Worm (Caenorhabditis elegans) whole organism, dauer: ENCODE measurements around the gene C50E10.1.

Experiments used
- unc-62 ChIP-seq: sonication (generic microtip); optimal IDR thresholded peaks from 2 replicates; lab custom pipeline; 2017; ENCODE audit warnings: missing biosample characterization, missing genetic modification reagents, missing genetic modification characterization

C50E10.1 gene

DNA sequence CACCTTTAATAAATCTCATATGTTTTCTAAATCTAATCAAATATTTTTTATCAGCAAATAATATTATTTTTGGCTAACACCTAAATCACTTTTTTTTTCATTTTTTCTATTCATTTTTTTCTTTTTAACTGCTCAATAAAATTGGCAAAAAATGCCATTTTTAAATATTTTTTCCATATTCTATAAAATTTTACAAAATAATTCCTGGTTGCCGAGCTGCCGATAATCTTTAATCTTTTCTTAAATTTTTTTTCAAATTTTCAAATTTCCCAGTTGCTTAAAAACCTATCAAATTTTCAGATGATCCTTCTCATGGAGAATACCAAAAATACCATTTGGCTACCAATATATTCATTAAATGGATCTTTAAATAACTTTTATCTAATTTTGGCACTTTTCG, 9.3 kb upstream of the C50E10.1 start, which contains the start of gene sre-51:
Gene sre-51, plus strand, starts transcription at position 301 of the 400 bp plus-strand sequence.
- TF ChIP-seq unc-62 (GFP tag; lab: Kevin White, UChicago): no peak

DNA sequence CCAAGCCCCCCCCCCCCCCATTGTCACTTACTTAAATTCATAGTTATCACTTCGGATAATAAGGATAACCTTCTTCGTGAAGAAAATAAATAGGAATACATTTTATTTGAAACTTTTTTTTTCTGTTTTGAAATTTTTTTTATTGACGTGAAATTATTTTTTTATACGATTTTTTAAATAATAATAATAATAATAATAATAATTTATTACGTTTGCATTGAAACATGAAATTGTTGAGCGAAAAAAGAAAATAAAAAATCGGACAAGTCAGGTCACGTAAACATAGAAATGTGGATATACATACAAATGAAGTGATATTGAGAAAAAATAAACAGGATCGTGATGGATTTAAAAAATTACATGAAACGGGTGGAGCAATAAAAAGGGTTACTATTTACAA, 7.4 kb upstream of the C50E10.1 start, which contains the start of gene C50E10.2:
Gene C50E10.2, minus strand, starts transcription at position 101 of the 400 bp plus-strand sequence.
- TF ChIP-seq unc-62 (GFP tag; lab: Kevin White, UChicago): no peak

DNA sequence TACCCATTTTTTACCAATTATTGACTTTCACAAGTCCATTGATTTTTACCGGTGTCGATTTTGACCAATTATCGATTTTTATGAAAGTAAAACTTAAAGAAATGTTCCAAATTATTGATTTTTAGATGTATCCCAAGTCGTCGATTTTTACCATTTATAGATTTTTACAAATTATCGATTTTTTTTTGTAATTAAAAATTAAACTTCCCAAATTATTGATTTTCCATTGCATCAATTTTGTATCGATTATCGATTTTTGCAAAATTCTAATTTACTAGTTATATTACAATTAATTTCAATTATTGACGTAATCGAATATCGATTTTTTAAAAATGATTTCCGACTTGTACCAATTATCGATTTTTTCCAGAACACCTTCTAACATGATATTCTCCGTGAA, 888 bp upstream of the C50E10.1 start, which contains the start of gene sre-50:
Gene sre-50, plus strand, starts transcription at position 384 of the 400 bp plus-strand sequence.
- no peak for TF ChIP-seq unc-62 (GFP tag; lab: Kevin White, UChicago)

- TF ChIP-seq unc-62 (GFP tag; lab: Kevin White, UChicago): no peak
Observed at ce11 chrII:12301233-12301632, 1.0 kb downstream of the C50E10.1 start.

- TF ChIP-seq unc-62 (GFP tag; lab: Kevin White, UChicago): no peak
Observed at ce11 chrII:12300680-12301079, 1.6 kb downstream of the C50E10.1 start.

ce11 chrII:12296591-12296990, 5.7 kb downstream of the C50E10.1 start:
- TF ChIP-seq unc-62 (GFP tag; lab: Kevin White, UChicago): no peak

ce11 chrII:12289085-12289484, 13.2 kb downstream of the C50E10.1 start, which contains the start of gene Y57A10A.31:
TSS of gene Y57A10A.31 (plus strand) at chrII:12289385.
- TF ChIP-seq unc-62 (GFP tag; lab: Kevin White, UChicago): no peak

DNA sequence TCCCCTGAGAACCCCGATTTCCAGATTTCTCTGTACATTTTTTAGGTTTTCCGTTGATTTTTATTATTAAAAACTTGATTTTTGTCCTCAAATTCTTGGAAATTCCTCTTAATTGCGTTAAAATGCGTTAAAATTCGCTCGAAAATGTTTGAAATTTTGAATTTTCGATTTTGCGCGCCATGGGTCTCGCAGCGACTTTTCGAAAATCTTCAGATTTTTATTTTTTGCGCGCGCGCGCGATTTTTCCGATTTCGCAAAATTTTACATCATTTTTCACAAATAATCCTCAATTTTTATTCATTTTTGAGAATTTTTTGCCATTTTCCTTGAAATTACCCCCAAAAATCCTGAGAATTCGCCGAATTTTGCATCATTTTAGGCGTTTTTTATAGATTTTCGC, 18.2 kb downstream of the C50E10.1 start:
- no peak for TF ChIP-seq unc-62 (GFP tag; lab: Kevin White, UChicago)

- no peak for TF ChIP-seq unc-62 (GFP tag; lab: Kevin White, UChicago)
Observed at ce11 chrII:12280360-12280759, 21.9 kb downstream of the C50E10.1 start, which contains the start of gene ife-5. TSS of gene ife-5 (plus strand) at chrII:12280660.

ce11 chrII:12279259-12279658, 23.0 kb downstream of the C50E10.1 start, which contains the start of the genes tric-1B.2 and Y57A10A.29:
TSS of gene tric-1B.2 (minus strand) at chrII:12279387.
TSS of gene Y57A10A.29 (plus strand) at chrII:12279561.
- TF ChIP-seq unc-62 (GFP tag; lab: Kevin White, UChicago): no peak

DNA sequence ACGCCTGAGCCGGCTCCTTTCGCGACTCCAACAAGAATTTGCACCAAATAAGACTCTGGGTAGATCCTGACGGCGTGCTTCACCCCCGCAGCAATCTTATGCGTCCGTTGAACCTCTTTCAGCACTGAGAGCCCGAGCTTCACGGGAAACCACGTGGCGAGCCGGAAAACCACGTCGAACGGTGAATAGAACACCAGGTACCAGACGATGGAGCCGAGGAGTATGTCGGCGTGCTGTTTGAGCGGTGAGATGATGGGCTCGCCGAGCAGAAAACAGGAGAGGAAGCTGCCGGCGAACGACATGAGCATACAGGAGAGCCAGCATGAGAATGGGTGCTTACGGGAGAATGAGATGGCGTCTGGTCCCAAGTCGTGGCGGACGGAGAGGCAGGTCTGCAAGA, 23.7 kb downstream of the C50E10.1 start:
- TF ChIP-seq unc-62 (GFP tag; lab: Kevin White, UChicago): no peak

- no peak for TF ChIP-seq unc-62 (GFP tag; lab: Kevin White, UChicago)
Observed at ce11 chrII:12274944-12275343, 27.3 kb downstream of the C50E10.1 start, which contains the start of gene Y57A10A.27. TSS of gene Y57A10A.27 (minus strand) at chrII:12275044.

- no peak for TF ChIP-seq unc-62 (GFP tag; lab: Kevin White, UChicago)
Observed at ce11 chrII:12268857-12269256, 33.4 kb downstream of the C50E10.1 start.

DNA sequence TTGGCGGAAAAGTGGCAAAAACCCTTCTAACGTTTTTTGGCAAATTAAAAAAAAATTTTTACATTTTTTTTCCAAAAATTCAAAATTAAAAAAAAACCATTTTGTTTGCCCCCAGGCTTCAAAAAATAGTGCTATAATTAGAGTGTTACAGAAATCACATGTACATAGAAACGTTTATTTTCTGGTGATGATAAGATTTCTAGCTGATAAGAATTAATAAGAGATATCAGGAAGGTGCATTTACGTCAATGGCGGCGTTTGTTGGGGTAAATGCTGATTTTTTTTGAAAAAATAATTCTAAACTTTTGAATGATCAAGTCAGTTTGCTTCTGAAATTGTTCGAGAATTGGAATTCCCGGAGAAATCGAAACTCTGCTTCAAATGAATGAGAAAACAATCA, 35.5 kb downstream of the C50E10.1 start:
- TF ChIP-seq unc-62 (GFP tag; lab: Kevin White, UChicago): no peak

DNA sequence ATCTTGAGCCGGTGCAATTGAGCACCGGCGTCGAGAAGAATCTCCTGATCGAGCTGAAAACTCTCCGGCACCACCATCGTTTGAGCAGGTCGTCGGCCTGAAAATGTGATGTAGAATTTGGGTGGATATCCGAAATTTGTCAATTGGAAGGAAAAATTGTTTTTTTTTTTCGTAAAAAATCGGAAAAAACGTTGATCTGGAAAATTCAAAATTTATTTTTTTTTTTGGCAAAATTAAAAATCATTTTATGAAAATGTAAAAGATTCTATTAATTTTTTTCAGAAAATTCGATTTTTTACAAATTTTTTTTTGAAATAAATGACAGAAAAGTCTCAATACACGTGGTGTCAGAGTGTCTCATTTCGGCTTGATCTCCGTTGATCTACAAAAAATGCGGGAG, 36.1 kb downstream of the C50E10.1 start, which contains the start of gene tric-1B.1:
Gene tric-1B.1, minus strand, starts transcription at position 101 of the 400 bp plus-strand sequence.
- no peak for TF ChIP-seq unc-62 (GFP tag; lab: Kevin White, UChicago)

ce11 chrII:12264847-12265246, 37.4 kb downstream of the C50E10.1 start:
- TF ChIP-seq unc-62 (GFP tag; lab: Kevin White, UChicago): no peak

ce11 chrII:12263971-12264554, 38.2 kb downstream of the C50E10.1 start, which contains the start of gene faxc-1:
TSS of gene faxc-1 (plus strand) at chrII:12264192.
- TF ChIP-seq unc-62 (GFP tag; lab: Kevin White, UChicago): no peak
